Fruit fly (Drosophila melanogaster) whole organism, embryonic: ENCODE data around the gene Dora.

Source experiments
- B-H1 ChIP-seq: fragments of 200-800 bp; sonication (Bioruptor generic); IDR thresholded peaks from 3 replicates; pipeline ENCODE4 v1.3.6; 2022; ENCODE audit warnings: missing biosample characterization, missing genetic modification characterization
- Blimp-1 ChIP-seq: fragments of 200-800 bp; sonication (Bioruptor generic); optimal IDR thresholded peaks from 3 replicates; lab custom pipeline; 2018; ENCODE audit warnings: missing biosample characterization, missing genetic modification characterization, mild to moderate bottlenecking, moderate library complexity, missing genetic modification reagents
- Bteb2 ChIP-seq: fragments of 200-800 bp; sonication (Bioruptor generic); optimal IDR thresholded peaks from 2 replicates; lab custom pipeline; 2016; ENCODE audit warnings: missing biosample characterization, missing genetic modification characterization
- CG10321 ChIP-seq: fragments of 200-800 bp; sonication (Bioruptor generic); IDR thresholded peaks from 2 replicates; pipeline ENCODE4 v1.3.6; 2022; ENCODE audit warnings: missing biosample characterization, missing genetic modification characterization
- CG10543 ChIP-seq: fragments of 200-800 bp; sonication (Bioruptor generic); optimal IDR thresholded peaks from 3 replicates; lab custom pipeline; 2017; ENCODE audit warnings: missing biosample characterization, mild to moderate bottlenecking, missing genetic modification characterization, moderate library complexity
- CG10959 ChIP-seq: fragments of 200-800 bp; sonication (Bioruptor generic); IDR thresholded peaks from 2 replicates; pipeline ENCODE4 v1.3.6; 2022; ENCODE audit warnings: missing biosample characterization, missing genetic modification characterization
- CG11695 ChIP-seq: fragments of 200-800 bp; sonication (Bioruptor generic); IDR thresholded peaks from 3 replicates; pipeline ENCODE4 v1.3.6; 2022; ENCODE audit warnings: missing biosample characterization, missing genetic modification characterization
- CG11723 ChIP-seq: fragments of 200-800 bp; sonication (Bioruptor generic); optimal IDR thresholded peaks from 2 replicates; lab custom pipeline; 2017; ENCODE audit warnings: missing biosample characterization, mild to moderate bottlenecking, missing genetic modification characterization
- CG13123 ChIP-seq: fragments of 200-800 bp; sonication (Bioruptor generic); optimal IDR thresholded peaks from 2 replicates; lab custom pipeline; 2016; ENCODE audit warnings: missing biosample characterization, missing genetic modification characterization
- CG13624 ChIP-seq: fragments of 200-800 bp; sonication (Bioruptor generic); optimal IDR thresholded peaks from 2 replicates; lab custom pipeline; 2016; ENCODE audit warnings: missing biosample characterization, missing genetic modification characterization
- CG16779 ChIP-seq: fragments of 200-800 bp; sonication (Bioruptor generic); IDR thresholded peaks from 2 replicates; pipeline ENCODE4 v1.3.6; 2022; ENCODE audit warnings: missing biosample characterization, missing genetic modification characterization
- CG17186 ChIP-seq: fragments of 200-800 bp; sonication (Bioruptor generic); optimal IDR thresholded peaks from 3 replicates; lab custom pipeline; 2017; ENCODE audit warnings: missing biosample characterization, missing genetic modification reagents, missing genetic modification characterization
- CG17568 ChIP-seq: fragments of 200-800 bp; sonication (Bioruptor generic); optimal IDR thresholded peaks from 2 replicates; lab custom pipeline; 2018; ENCODE audit warnings: missing biosample characterization, mild to moderate bottlenecking, missing genetic modification characterization, moderate library complexity
- CG2678 ChIP-seq: fragments of 200-800 bp; sonication (Bioruptor generic); optimal IDR thresholded peaks from 3 replicates; lab custom pipeline; 2019; ENCODE audit warnings: missing biosample characterization, mild to moderate bottlenecking, missing genetic modification characterization, moderate library complexity
- CG31365 ChIP-seq: fragments of 200-800 bp; sonication (Bioruptor generic); optimal IDR thresholded peaks from 2 replicates; lab custom pipeline; 2018; ENCODE audit warnings: missing biosample characterization, mild to moderate bottlenecking, missing genetic modification characterization
- CG3163 ChIP-seq: fragments of 200-800 bp; sonication (Bioruptor generic); optimal IDR thresholded peaks from 3 replicates; lab custom pipeline; 2016; ENCODE audit warnings: missing biosample characterization, missing genetic modification characterization
- CG3407 ChIP-seq: fragments of 200-800 bp; sonication (Bioruptor generic); optimal IDR thresholded peaks from 2 replicates; lab custom pipeline; 2018; ENCODE audit warnings: missing biosample characterization, mild to moderate bottlenecking, missing genetic modification characterization
- CG4328 ChIP-seq: fragments of 200-800 bp; sonication (Bioruptor generic); optimal IDR thresholded peaks from 3 replicates; lab custom pipeline; 2017; ENCODE audit warnings: missing biosample characterization, missing genetic modification reagents, missing genetic modification characterization
- CG5180 ChIP-seq: fragments of 200-800 bp; sonication (Bioruptor generic); optimal IDR thresholded peaks from 3 replicates; lab custom pipeline; 2017; ENCODE audit warnings: missing biosample characterization, missing genetic modification characterization, mild to moderate bottlenecking, moderate library complexity, missing genetic modification reagents
- CG6175 ChIP-seq: fragments of 200-800 bp; sonication (Bioruptor generic); IDR thresholded peaks from 3 replicates; pipeline ENCODE4 v1.3.6; 2022; ENCODE audit warnings: missing biosample characterization, missing genetic modification characterization
- CG7271 ChIP-seq: fragments of 200-800 bp; sonication (Bioruptor generic); optimal IDR thresholded peaks from 2 replicates; lab custom pipeline; 2018; ENCODE audit warnings: missing biosample characterization, mild to moderate bottlenecking, missing genetic modification characterization, moderate library complexity
- CG7357 ChIP-seq: fragments of 200-800 bp; sonication (Bioruptor generic); IDR thresholded peaks from 3 replicates; pipeline ENCODE4 v1.3.6; 2022; ENCODE audit warnings: missing biosample characterization, missing genetic modification characterization
- CG8290 ChIP-seq, 3 experiments: fragments of 200-800 bp; sonication (Bioruptor generic); optimal IDR thresholded peaks; 2 replicates each; lab custom pipeline; 2016 to 2019; ENCODE audit warnings: missing biosample characterization in 3 of 3, missing genetic modification characterization in 3 of 3, mild to moderate bottlenecking in 2 of 3, moderate library complexity in 1 of 3
- CG9215 ChIP-seq: fragments of 200-800 bp; sonication (Bioruptor generic); IDR thresholded peaks from 2 replicates; pipeline ENCODE4 v1.3.6; 2022; ENCODE audit warnings: missing biosample characterization, missing genetic modification characterization
- Camta ChIP-seq: fragments of 200-800 bp; sonication (Bioruptor generic); optimal IDR thresholded peaks from 2 replicates; lab custom pipeline; 2016; ENCODE audit warnings: missing biosample characterization, missing genetic modification characterization
- CkIIα-i1 ChIP-seq: fragments of 200-800 bp; sonication (Bioruptor generic); IDR thresholded peaks from 2 replicates; pipeline ENCODE4 v1.3.6; 2022; ENCODE audit warnings: missing biosample characterization, missing genetic modification characterization
- Dad ChIP-seq: fragments of 200-800 bp; sonication (Bioruptor generic); optimal IDR thresholded peaks from 3 replicates; lab custom pipeline; 2016; ENCODE audit warnings: missing biosample characterization, missing genetic modification characterization
- Dll ChIP-seq: fragments of 200-800 bp; sonication (Bioruptor generic); IDR thresholded peaks from 4 replicates; pipeline ENCODE4 v1.3.6; 2022; ENCODE audit warnings: missing biosample characterization, missing genetic modification characterization; ENCODE audit not compliant: partially characterized antibody
- E2f1 ChIP-seq: fragments of 200-800 bp; sonication (Bioruptor generic); IDR thresholded peaks from 2 replicates; pipeline ENCODE4 v1.3.6; 2022; ENCODE audit warnings: missing biosample characterization, missing genetic modification characterization
- Gsc ChIP-seq: fragments of 200-800 bp; sonication (Bioruptor generic); IDR thresholded peaks from 2 replicates; pipeline ENCODE4 v1.3.6; 2022; ENCODE audit warnings: missing biosample characterization, missing genetic modification characterization
- Gug ChIP-seq: fragments of 200-800 bp; sonication (Bioruptor generic); IDR thresholded peaks from 4 replicates; pipeline ENCODE4 v1.3.6; 2022; ENCODE audit warnings: missing biosample characterization, missing genetic modification characterization
- HHEX ChIP-seq: fragments of 200-800 bp; sonication (Bioruptor generic); optimal IDR thresholded peaks from 3 replicates; lab custom pipeline; 2017; ENCODE audit warnings: missing biosample characterization, mild to moderate bottlenecking, missing genetic modification characterization, missing genetic modification reagents
- HLH3B ChIP-seq: fragments of 200-800 bp; sonication (Bioruptor generic); IDR thresholded peaks from 2 replicates; pipeline ENCODE4 v1.3.6; 2022; ENCODE audit warnings: missing biosample characterization, missing genetic modification characterization
- Hmx ChIP-seq: fragments of 200-800 bp; sonication (Bioruptor generic); optimal IDR thresholded peaks from 2 replicates; lab custom pipeline; 2016; ENCODE audit warnings: missing biosample characterization, missing genetic modification characterization
- Lhr ChIP-seq: fragments of 200-800 bp; sonication (Bioruptor generic); optimal IDR thresholded peaks from 3 replicates; lab custom pipeline; 2017; ENCODE audit warnings: mild to moderate bottlenecking, missing biosample characterization, missing genetic modification reagents, missing genetic modification characterization
- NFAT ChIP-seq: fragments of 200-800 bp; sonication (Bioruptor generic); IDR thresholded peaks from 2 replicates; pipeline ENCODE4 v1.3.6; 2022; ENCODE audit warnings: missing biosample characterization, missing genetic modification characterization
- Neu2 ChIP-seq: fragments of 200-800 bp; sonication (Bioruptor generic); optimal IDR thresholded peaks from 3 replicates; lab custom pipeline; 2016; ENCODE audit warnings: missing biosample characterization, missing genetic modification characterization, borderline replicate concordance
- PHDP ChIP-seq: fragments of 200-800 bp; sonication (Bioruptor generic); optimal IDR thresholded peaks from 3 replicates; lab custom pipeline; 2018; ENCODE audit warnings: missing biosample characterization, mild to moderate bottlenecking, missing genetic modification characterization, moderate library complexity
- bowl ChIP-seq: fragments of 200-800 bp; sonication (Bioruptor generic); IDR thresholded peaks from 2 replicates; pipeline ENCODE4 v1.3.6; 2022; ENCODE audit warnings: missing biosample characterization, missing genetic modification characterization
- grau ChIP-seq: fragments of 200-800 bp; optimal IDR thresholded peaks from 3 replicates; lab custom pipeline; 2019; ENCODE audit warnings: missing biosample characterization, mild to moderate bottlenecking, missing genetic modification characterization, moderate library complexity
- her ChIP-seq: fragments of 200-800 bp; sonication (Bioruptor generic); optimal IDR thresholded peaks from 2 replicates; lab custom pipeline; 2016; ENCODE audit warnings: missing biosample characterization, missing genetic modification characterization
- ken ChIP-seq: fragments of 200-800 bp; sonication (Bioruptor generic); IDR thresholded peaks from 3 replicates; pipeline ENCODE4 v1.3.6; 2022; ENCODE audit warnings: missing biosample characterization, missing genetic modification characterization
- knrl ChIP-seq: fragments of 200-800 bp; sonication (Bioruptor generic); IDR thresholded peaks from 3 replicates; pipeline ENCODE4 v1.3.6; 2022; ENCODE audit warnings: missing biosample characterization, missing genetic modification characterization; ENCODE audit not compliant: partially characterized antibody
- p53 ChIP-seq: fragments of 200-800 bp; sonication (Bioruptor generic); optimal IDR thresholded peaks from 2 replicates; lab custom pipeline; 2016; ENCODE audit warnings: missing biosample characterization, missing genetic modification characterization
- pb ChIP-seq: fragments of 200-800 bp; sonication (Bioruptor generic); optimal IDR thresholded peaks from 3 replicates; lab custom pipeline; 2016; ENCODE audit warnings: missing biosample characterization, missing genetic modification characterization
- sqz ChIP-seq: fragments of 200-800 bp; sonication (Bioruptor generic); optimal IDR thresholded peaks from 3 replicates; lab custom pipeline; 2018; ENCODE audit warnings: missing biosample characterization, mild to moderate bottlenecking, missing genetic modification characterization
- tna ChIP-seq: fragments of 200-800 bp; sonication (Bioruptor generic); IDR thresholded peaks from 2 replicates; pipeline ENCODE4 v1.3.6; 2022; ENCODE audit warnings: missing biosample characterization, missing genetic modification characterization; ENCODE audit not compliant: partially characterized antibody
- zf30C ChIP-seq: fragments of 200-800 bp; sonication (Bioruptor generic); optimal IDR thresholded peaks from 3 replicates; lab custom pipeline; 2018; ENCODE audit warnings: missing biosample characterization, mild to moderate bottlenecking, missing genetic modification characterization

Dora gene

DNA sequence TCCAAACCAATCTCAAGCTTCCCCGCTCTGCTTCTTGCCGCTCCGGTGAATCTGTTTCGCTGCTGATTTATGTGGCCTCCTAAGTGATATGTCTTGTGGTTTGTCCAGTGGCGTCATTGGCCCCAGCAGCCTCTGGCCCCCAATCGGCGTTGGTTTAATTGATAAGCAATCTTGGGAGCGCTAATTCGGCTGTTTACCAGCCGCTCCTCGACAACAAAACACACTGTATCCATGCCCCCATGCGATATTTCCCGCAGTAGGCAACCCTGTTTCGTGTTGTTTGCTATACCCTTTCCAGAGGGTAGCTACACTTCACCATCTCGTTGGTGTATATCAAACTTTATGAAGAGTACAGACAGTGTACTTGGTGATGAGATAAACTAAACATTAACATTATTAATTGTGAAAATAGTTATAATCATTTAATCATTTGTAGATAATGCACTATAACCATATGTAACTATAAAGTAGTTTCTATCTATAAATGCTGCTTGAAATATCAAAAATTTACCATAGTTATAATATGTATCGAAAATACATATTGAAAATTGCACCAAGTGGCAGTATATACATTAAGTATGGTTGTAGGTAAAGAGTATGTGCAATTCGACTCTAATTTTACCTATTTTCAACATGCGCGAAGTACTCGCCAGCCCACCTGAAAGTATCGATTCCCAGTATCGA, 15.3 kb upstream of the Dora start, which contains the start of gene shop (continued):
- TF ChIP-seq CG10959 (GFP tag; lab: Robert Waterston, UW) (peak; percentile 16; the same call in 1 of the 2 replicates), NFAT (GFP tag; lab: Robert Waterston, UW) (peak; percentile 61; the same call in 1 of the 2 replicates), CG11695 (peak; percentile 82), E2f1 (peak; percentile 69), CG8290 (GFP tag; optimal IDR thresholded peaks at IDR 0.05; lab: Kevin White, UChicago) (peak; percentile 64), CG8290 (tag; optimal IDR thresholded peaks at IDR 0.05; lab: Kevin White, UChicago) (peak in 1 of 2 experiments; percentile 85), Lhr (GFP tag; lab: Kevin White, UChicago) (peak; percentile 58), CG5180 (GFP tag; lab: Kevin White, UChicago) (peak; percentile 77), CG3163 (GFP tag; lab: Kevin White, UChicago) (peak; percentile 26), CG17568 (GFP tag; lab: Kevin White, UChicago) (no peak), CG7271 (tag; lab: Kevin White, UChicago) (peak; percentile 4), p53 (GFP tag; lab: Kevin White, UChicago) (no peak), her (no peak), CG9215 (GFP tag; lab: Robert Waterston, UW) (peak; percentile 80), Bteb2 (GFP tag; lab: Kevin White, UChicago) (peak; percentile 76), CG31365 (no peak), CG2678 (tag; lab: Kevin White, UChicago) (peak; percentile 94), Camta (GFP tag; lab: Kevin White, UChicago) (peak; percentile 63), Neu2 (GFP tag; lab: Kevin White, UChicago) (no peak), HHEX (GFP tag; lab: Kevin White, UChicago) (peak; percentile 84), tna (GFP tag; lab: Robert Waterston, UW) (peak; percentile 12; the same call in 1 of the 2 replicates), knrl (GFP tag; lab: Robert Waterston, UW) (peak; percentile 44; the same call in 1 of the 3 replicates), CG17186 (GFP tag; lab: Kevin White, UChicago) (peak; percentile 22), CG3407 (peak; percentile 61), HLH3B (GFP tag; lab: Robert Waterston, UW) (peak; percentile 57; the same call in 1 of the 2 replicates), ken (GFP tag; lab: Robert Waterston, UW) (peak; percentile 60; the same call in 1 of the 3 replicates), CG4328 (GFP tag; lab: Kevin White, UChicago) (peak; percentile 71), CkIIα-i1 (GFP tag; lab: Robert Waterston, UW) (no peak), B-H1 (GFP tag; lab: Robert Waterston, UW) (0 out of 3 replicates have a peak, but pooled peaks have one; percentile 16), CG13624 (GFP tag; lab: Kevin White, UChicago) (peak; percentile 64), Dad (GFP tag; lab: Kevin White, UChicago) (peak; percentile 21), bowl (peak; percentile 41; the same call in 1 of the 2 replicates), CG10543 (GFP tag; lab: Kevin White, UChicago) (peak; percentile 89), CG11723 (GFP tag; lab: Kevin White, UChicago) (peak; percentile 80), Gsc (GFP tag; lab: Robert Waterston, UW) (peak; percentile 36; the same call in 1 of the 2 replicates), Dll (GFP tag; lab: Robert Waterston, UW) (peak; percentile 59; the same call in 2 of the 4 replicates), grau (tag; lab: Kevin White, UChicago) (peak; percentile 92), CG7357 (peak; percentile 68; the same call in 2 of the 3 replicates), sqz (GFP tag; lab: Kevin White, UChicago) (no peak), PHDP (tag; lab: Kevin White, UChicago) (peak; percentile 85), CG16779 (no peak), CG6175 (GFP tag; lab: Robert Waterston, UW) (peak; percentile 56; the same call in 1 of the 3 replicates), Gug (GFP tag; lab: Robert Waterston, UW) (peak; percentile 76), pb (GFP tag; lab: Kevin White, UChicago) (peak; percentile 17), CG13123 (GFP tag; lab: Kevin White, UChicago) (peak; percentile 72), CG10321 (GFP tag; lab: Robert Waterston, UW) (no peak), Blimp-1 (GFP tag; lab: Kevin White, UChicago) (peak; percentile 76), zf30C (GFP tag; lab: Kevin White, UChicago) (no peak), Hmx (GFP tag; lab: Kevin White, UChicago) (peak; percentile 57)
